Fruit fly (Drosophila melanogaster): ENCODE data around the gene Yp3.
A peak's percentile ranks its signal among the peaks of the same experiment; 100 is the strongest.

The Yp3 gene

DNA sequence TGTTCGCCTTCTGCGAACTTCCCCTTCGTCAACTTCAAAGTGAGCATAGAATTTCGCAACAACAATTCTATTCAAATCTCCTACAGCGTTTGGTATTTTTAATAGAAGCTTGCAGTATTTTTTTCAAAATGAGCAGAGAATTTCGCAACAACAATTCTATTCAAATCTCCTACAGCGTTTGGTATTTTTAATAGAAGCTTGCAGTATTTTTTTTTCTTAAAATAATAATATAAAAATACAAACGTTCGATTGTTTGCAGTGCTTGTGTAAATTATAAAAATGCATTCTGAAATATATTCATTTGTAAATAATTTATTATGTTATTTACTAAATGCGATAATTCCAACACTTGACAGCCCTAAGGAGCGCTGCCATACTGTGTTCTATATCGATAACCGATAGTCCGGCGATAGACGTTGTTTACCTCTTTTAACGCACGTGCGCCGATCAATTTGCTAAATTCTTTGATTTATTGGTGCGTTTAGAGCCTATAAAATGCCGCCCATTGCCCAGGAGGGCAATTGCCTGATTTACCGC lies 2.5 kb upstream of the Yp3 start, which contains the start of the genes CG32625 and Rtc1 (continued):
- TF ChIP-seq CG4360 (GFP tag; IDR thresholded peaks at IDR 0.05) (peak; percentile 66), CG4404 (GFP tag; IDR thresholded peaks at IDR 0.05) (no peak), CG30431 (GFP tag; optimal IDR thresholded peaks at IDR 0.05) (no peak), ems (GFP tag; optimal IDR thresholded peaks at IDR 0.05) (no peak), CG7745 (tag; optimal IDR thresholded peaks at IDR 0.05) (no peak), CG10565 (GFP tag; optimal IDR thresholded peaks at IDR 0.05) (no peak), sna (GFP tag; IDR thresholded peaks at IDR 0.05; ENCODE audit: partially characterized antibody) (no peak), CG30020 (tag; optimal IDR thresholded peaks at IDR 0.05) (peak; percentile 31), Dip3 (GFP tag; optimal IDR thresholded peaks at IDR 0.05) (peak; percentile 21), Hmr (GFP tag; optimal IDR thresholded peaks at IDR 0.05) (peak; percentile 64), Mrtf (GFP tag; IDR thresholded peaks at IDR 0.05) (no peak), Dll (GFP tag; IDR thresholded peaks at IDR 0.05; ENCODE audit: partially characterized antibody) (peak; percentile 76), Opbp (GFP tag; IDR thresholded peaks at IDR 0.05; ENCODE audit: partially characterized antibody) (peak; percentile 51; the same call in 2 of the 3 replicates), gsb-n (tag; optimal IDR thresholded peaks at IDR 0.05) (peak; percentile 7), zfh2 (GFP tag; optimal IDR thresholded peaks at IDR 0.05) (no peak), Ets97D (GFP tag; optimal IDR thresholded peaks at IDR 0.05) (peak; percentile 40), HLH54F (GFP tag; optimal IDR thresholded peaks at IDR 0.05) (no peak), sug (tag; optimal IDR thresholded peaks at IDR 0.05) (peak; percentile 59), CG3847 (GFP tag; IDR thresholded peaks at IDR 0.05) (peak; percentile 70), Atf3 (GFP tag; optimal IDR thresholded peaks at IDR 0.05) (no peak), dm (GFP tag; optimal IDR thresholded peaks at IDR 0.05) (peak; percentile 76), eyg (GFP tag; optimal IDR thresholded peaks at IDR 0.05) (no peak), CG16815 (GFP tag; optimal IDR thresholded peaks at IDR 0.05) (no peak), CG31441 (GFP tag; IDR thresholded peaks at IDR 0.05) (peak; percentile 39; the same call in 1 of the 2 replicates), trem (tag; optimal IDR thresholded peaks at IDR 0.05) (peak; percentile 97), bcd (GFP tag; optimal IDR thresholded peaks at IDR 0.05) (peak; percentile 19), lbe (GFP tag; optimal IDR thresholded peaks at IDR 0.05) (peak; percentile 37), CG10654 (GFP tag; optimal IDR thresholded peaks at IDR 0.05) (peak; percentile 13), Poxn (GFP tag; IDR thresholded peaks at IDR 0.05) (no peak), CG1024 (GFP tag; IDR thresholded peaks at IDR 0.05) (peak; percentile 57)

DNA sequence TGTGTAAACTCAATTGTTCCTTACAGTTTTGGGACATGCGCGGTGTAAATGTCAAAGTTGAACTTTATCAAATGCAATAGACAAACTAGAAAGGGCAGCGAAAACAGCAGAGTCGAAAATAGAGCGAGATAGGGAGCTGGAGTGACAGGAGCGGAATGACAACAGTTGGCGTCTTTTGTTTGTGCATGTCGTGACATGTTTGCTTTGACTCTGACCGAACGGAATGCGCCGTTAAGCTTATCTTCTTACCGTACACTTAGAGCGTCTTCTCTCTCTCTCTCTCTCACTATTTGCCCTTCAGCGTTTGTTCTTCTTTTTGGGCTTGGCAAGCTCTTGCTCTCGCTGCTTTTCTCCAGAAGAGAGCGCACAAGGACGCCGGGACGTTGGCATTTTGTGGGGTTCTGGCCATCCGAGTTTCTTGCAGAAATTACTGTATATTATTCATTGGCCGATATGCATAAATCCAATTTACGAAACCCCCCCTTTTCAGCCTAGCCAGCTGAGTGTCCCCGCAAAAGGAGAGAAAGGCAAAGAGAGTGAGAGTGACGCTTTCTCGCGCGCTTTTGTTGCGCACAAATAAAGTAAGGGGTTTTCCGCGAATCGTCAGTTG lies 2.5 kb downstream of the Yp3 start:
- TF ChIP-seq p53 (GFP tag; optimal IDR thresholded peaks at IDR 0.05) (peak; percentile 100), CG30020 (tag; optimal IDR thresholded peaks at IDR 0.05) (no peak), cad (GFP tag; optimal IDR thresholded peaks at IDR 0.05) (no peak), CG13894 (tag; optimal IDR thresholded peaks at IDR 0.05) (peak; percentile 96), sd (tag; optimal IDR thresholded peaks at IDR 0.05) (peak; percentile 51), pros (GFP tag; optimal IDR thresholded peaks at IDR 0.05) (peak; percentile 16), ERR (GFP tag; optimal IDR thresholded peaks at IDR 0.05) (peak; percentile 24), ewg (GFP tag; optimal IDR thresholded peaks at IDR 0.05) (peak; percentile 32), Med (GFP tag) (peak; percentile 46), Trl (optimal IDR thresholded peaks at IDR 0.05) (peak; percentile 63 to 78), Trl (GFP tag; optimal IDR thresholded peaks at IDR 0.05) (no peak), nom (GFP tag; optimal IDR thresholded peaks at IDR 0.05) (peak; percentile 64), CG1832 (GFP tag; optimal IDR thresholded peaks at IDR 0.05) (peak; percentile 18), NFAT (GFP tag; IDR thresholded peaks at IDR 0.05) (no peak)
